Worm (Caenorhabditis elegans) whole organism, midembryonic: Measurements from ENCODE around the gene pcdr-1.

ENCODE experiments used
- T22C8.4 ChIP-seq: fragments of 200-800 bp; sonication (Bioruptor generic); IDR thresholded peaks from 2 replicates; pipeline ENCODE4 v1.3.6; 2022; ENCODE audit warnings: missing genetic modification characterization, missing compliant biosample characterization
- cog-1 ChIP-seq: sonication (generic microtip); optimal IDR thresholded peaks from 2 replicates; lab custom pipeline; 2016; ENCODE audit warnings: missing genetic modification characterization, missing compliant biosample characterization
- flt-1 ChIP-seq: fragments of 200-800 bp; sonication (Bioruptor generic); IDR thresholded peaks from 2 replicates; pipeline ENCODE4 v1.3.6; 2022; ENCODE audit warnings: missing genetic modification characterization, missing compliant biosample characterization
- klf-2 ChIP-seq: fragments of 200-800 bp; sonication (Bioruptor generic); conservative IDR thresholded peaks from 2 replicates; pipeline ENCODE4 v1.3.6; 2022; ENCODE audit warnings: missing genetic modification reagents, missing genetic modification characterization, missing compliant biosample characterization
- med-1 ChIP-seq: sonication (generic microtip); optimal IDR thresholded peaks from 2 replicates; lab custom pipeline; 2017; ENCODE audit warnings: missing genetic modification characterization, mild to moderate bottlenecking, missing compliant biosample characterization, antibody characterized with exemption, missing genetic modification reagents; ENCODE audit not compliant: insufficient read depth
- ref-1 ChIP-seq: fragments of 200-800 bp; sonication (Bioruptor generic); conservative IDR thresholded peaks from 2 replicates; pipeline ENCODE4 v1.3.6; 2022; ENCODE audit warnings: missing genetic modification reagents, missing genetic modification characterization, missing compliant biosample characterization
- tab-1 ChIP-seq: fragments of 200-800 bp; sonication (Bioruptor generic); IDR thresholded peaks from 2 replicates; pipeline ENCODE4 v1.3.6; 2022; ENCODE audit warnings: missing genetic modification characterization, missing compliant biosample characterization
- ztf-23 ChIP-seq: fragments of 200-800 bp; sonication (Bioruptor generic); IDR thresholded peaks from 2 replicates; pipeline ENCODE4 v1.3.6; 2022; ENCODE audit warnings: missing genetic modification reagents, missing genetic modification characterization, missing compliant biosample characterization
- ztf-29 ChIP-seq: fragments of 200-800 bp; sonication (Bioruptor generic); IDR thresholded peaks from 2 replicates; pipeline ENCODE4 v1.3.6; 2022; ENCODE audit warnings: missing genetic modification reagents, missing genetic modification characterization, missing compliant biosample characterization

- no peak for TF ChIP-seq ztf-23
- TF ChIP-seq ref-1 (GFP tag; lab: Robert Waterston, UW) = no peak
- no peak for TF ChIP-seq T22C8.4 (GFP tag; lab: Robert Waterston, UW)
- TF ChIP-seq flt-1 (GFP tag; lab: Robert Waterston, UW) = no peak
- no peak for TF ChIP-seq cog-1
- no peak for TF ChIP-seq med-1
- no peak for TF ChIP-seq tab-1 (GFP tag; lab: Robert Waterston, UW)
- no peak for TF ChIP-seq ztf-29 (GFP tag; lab: Robert Waterston, UW)
- TF ChIP-seq klf-2 (GFP tag; lab: Robert Waterston, UW) = no peak
These were observed 11.6 kb upstream of the pcdr-1 start for ce11 chrX:15654969-15655368.
